Worm (Caenorhabditis elegans) whole organism, L1 larva: ENCODE measurements around the gene W01C8.1.

Source experiments
- C16A3.4 ChIP-seq: fragments of 150-350 bp; optimal IDR thresholded peaks from 2 replicates; lab custom pipeline; 2014; ENCODE audit warnings: missing biosample characterization, missing genetic modification characterization
- Y116A8C.19 ChIP-seq: sonication (generic microtip); optimal IDR thresholded peaks from 2 replicates; lab custom pipeline; 2016; ENCODE audit warnings: missing compliant biosample characterization, missing genetic modification characterization, borderline replicate concordance
- ama-1 ChIP-seq: fragments of 150-350 bp; optimal IDR thresholded peaks from 2 replicates; lab custom pipeline; 2014
- blmp-1 ChIP-seq: fragments of 150-350 bp; optimal IDR thresholded peaks from 2 replicates; lab custom pipeline; 2014; ENCODE audit warnings: missing biosample characterization, missing genetic modification characterization
- ceh-8 ChIP-seq: fragments of 200-800 bp; sonication (Bioruptor generic); optimal IDR thresholded peaks from 2 replicates; lab custom pipeline; 2018; ENCODE audit warnings: mild to moderate bottlenecking, missing genetic modification characterization, moderate library complexity, missing compliant biosample characterization
- ceh-82 ChIP-seq, 3 experiments: fragments of 150-350 bp in 1 of 3; sonication (generic microtip) in 2 of 3; optimal IDR thresholded peaks; 2 replicates each; lab custom pipeline; 2014 to 2017; ENCODE audit warnings: missing biosample characterization in 3 of 3, missing genetic modification characterization in 3 of 3
- ceh-88 ChIP-seq: fragments of 200-800 bp; sonication (Bioruptor generic); IDR thresholded peaks from 2 replicates; pipeline ENCODE4 v1.3.6; 2022; ENCODE audit warnings: missing genetic modification characterization, missing compliant biosample characterization
- dsc-1 ChIP-seq: sonication (generic microtip); optimal IDR thresholded peaks from 2 replicates; lab custom pipeline; 2016; ENCODE audit warnings: mild to moderate bottlenecking, missing genetic modification characterization, missing compliant biosample characterization
- efl-1 ChIP-seq, 4 experiments: fragments of 150-350 bp; optimal IDR thresholded peaks in 3 of 4; peaks in 1 of 4; 1 replicate in 1 of 4; 2 replicates in 3 of 4; lab custom pipeline; 2014; ENCODE audit warnings: missing biosample characterization in 2 of 4, missing genetic modification characterization in 2 of 4, missing genetic modification reagents in 2 of 4
- efl-3 ChIP-seq: fragments of 200-800 bp; sonication (Bioruptor generic); optimal IDR thresholded peaks from 2 replicates; lab custom pipeline; 2018; ENCODE audit warnings: mild to moderate bottlenecking, missing genetic modification characterization, missing compliant biosample characterization
- egl-13 ChIP-seq: sonication (generic microtip); optimal IDR thresholded peaks from 2 replicates; lab custom pipeline; 2016; ENCODE audit warnings: missing genotype, missing genetic modification reagents, missing genetic modification characterization, missing compliant biosample characterization
- egl-27 ChIP-seq, 2 experiments: fragments of 150-350 bp in 1 of 2; sonication (generic microtip); optimal IDR thresholded peaks; 3 replicates each; lab custom pipeline; 2017 to 2018; ENCODE audit warnings: missing biosample characterization in 2 of 2, missing genetic modification characterization in 2 of 2, missing genetic modification reagents in 2 of 2
- elt-3 ChIP-seq, 6 experiments: fragments of 150-350 bp in 1 of 6; sonication (generic microtip); optimal IDR thresholded peaks; 2 replicates each; lab custom pipeline; 2017 to 2018; ENCODE audit warnings: missing biosample characterization in 6 of 6, missing genetic modification characterization in 6 of 6, inconsistent platforms in 1 of 6
- fkh-10 ChIP-seq: sonication (generic microtip); optimal IDR thresholded peaks from 2 replicates; lab custom pipeline; 2017; ENCODE audit warnings: missing biosample characterization, missing genetic modification reagents, missing genetic modification characterization
- fkh-8 ChIP-seq: sonication (generic microtip); optimal IDR thresholded peaks from 2 replicates; lab custom pipeline; 2016; ENCODE audit warnings: mild to moderate bottlenecking, missing genetic modification characterization, missing compliant biosample characterization
- grh-1 ChIP-seq: fragments of 200-800 bp; sonication (Bioruptor generic); IDR thresholded peaks from 2 replicates; pipeline ENCODE4 v1.3.6; 2022; ENCODE audit warnings: missing genetic modification reagents, missing genetic modification characterization, missing compliant biosample characterization
- hlh-4 ChIP-seq: sonication (generic microtip); optimal IDR thresholded peaks from 2 replicates; lab custom pipeline; 2016; ENCODE audit warnings: mild to moderate bottlenecking, missing genetic modification characterization, missing compliant biosample characterization
- isw-1 ChIP-seq: fragments of 200-800 bp; sonication (Bioruptor generic); IDR thresholded peaks from 2 replicates; pipeline ENCODE4 v1.3.6; 2022; ENCODE audit warnings: missing genetic modification characterization, missing compliant biosample characterization
- jun-1 ChIP-seq: fragments of 150-350 bp; optimal IDR thresholded peaks from 2 replicates; lab custom pipeline; 2014; ENCODE audit warnings: missing biosample characterization, missing genetic modification reagents, missing genetic modification characterization
- lin-13 ChIP-seq: fragments of 150-350 bp; optimal IDR thresholded peaks from 2 replicates; lab custom pipeline; 2014; ENCODE audit warnings: missing biosample characterization, missing genetic modification reagents, missing genetic modification characterization
- lin-14 ChIP-seq: fragments of 200-800 bp; sonication (Bioruptor generic); optimal IDR thresholded peaks from 2 replicates; lab custom pipeline; 2018; ENCODE audit warnings: mild to moderate bottlenecking, missing genetic modification characterization, moderate library complexity, missing compliant biosample characterization
- lin-35 ChIP-seq, 2 experiments: fragments of 150-350 bp; optimal IDR thresholded peaks; 2 replicates each; lab custom pipeline; 2014; ENCODE audit warnings: missing biosample characterization in 2 of 2, missing genetic modification characterization in 2 of 2, missing genetic modification reagents in 2 of 2
- lir-3 ChIP-seq: sonication (generic microtip); optimal IDR thresholded peaks from 2 replicates; lab custom pipeline; 2016; ENCODE audit warnings: mild to moderate bottlenecking, missing genetic modification characterization, moderate library complexity, missing compliant biosample characterization; ENCODE audit not compliant: poor library complexity
- lsy-2 ChIP-seq, 2 experiments: fragments of 150-350 bp; optimal IDR thresholded peaks; 2 replicates each; lab custom pipeline; 2014; ENCODE audit warnings: missing biosample characterization in 2 of 2, missing genetic modification characterization in 2 of 2
- mab-9 ChIP-seq: fragments of 200-800 bp; sonication (Bioruptor generic); IDR thresholded peaks from 2 replicates; pipeline ENCODE4 v1.3.6; 2022; ENCODE audit warnings: missing genetic modification reagents, missing genetic modification characterization, missing compliant biosample characterization
- mdl-1 ChIP-seq, 2 experiments: fragments of 150-350 bp; optimal IDR thresholded peaks; 2 replicates each; lab custom pipeline; 2014 to 2017; ENCODE audit warnings: missing biosample characterization in 2 of 2, missing genetic modification characterization in 2 of 2, inconsistent platforms in 1 of 2
- mep-1 ChIP-seq: fragments of 150-350 bp; optimal IDR thresholded peaks from 2 replicates; lab custom pipeline; 2014; ENCODE audit warnings: missing biosample characterization, missing genetic modification characterization
- nhr-19 ChIP-seq: fragments of 200-800 bp; sonication (Bioruptor generic); conservative IDR thresholded peaks from 2 replicates; pipeline ENCODE4 v1.3.6; 2022; ENCODE audit warnings: missing genetic modification characterization, missing compliant biosample characterization
- nhr-20 ChIP-seq: sonication (generic microtip); optimal IDR thresholded peaks from 2 replicates; lab custom pipeline; 2016; ENCODE audit warnings: mild to moderate bottlenecking, missing genetic modification characterization, missing compliant biosample characterization
- nhr-47 ChIP-seq: sonication (generic microtip); optimal IDR thresholded peaks from 2 replicates; lab custom pipeline; 2016; ENCODE audit warnings: mild to moderate bottlenecking, missing genetic modification characterization, moderate library complexity, missing compliant biosample characterization
- nhr-71 ChIP-seq: sonication (generic microtip); optimal IDR thresholded peaks from 2 replicates; lab custom pipeline; 2016; ENCODE audit warnings: mild to moderate bottlenecking, missing genetic modification characterization, moderate library complexity, missing compliant biosample characterization
- nhr-85 ChIP-seq: sonication (generic microtip); peaks from one replicate; lab custom pipeline; 2016; ENCODE audit warnings: missing genetic modification characterization, inconsistent platforms, missing compliant biosample characterization
- pax-3 ChIP-seq: fragments of 200-800 bp; sonication (Bioruptor generic); optimal IDR thresholded peaks from 2 replicates; lab custom pipeline; 2018; ENCODE audit warnings: mild to moderate bottlenecking, missing genetic modification characterization, moderate library complexity, missing compliant biosample characterization
- rnt-1 ChIP-seq: sonication (generic microtip); optimal IDR thresholded peaks from 2 replicates; lab custom pipeline; 2016; ENCODE audit warnings: mild to moderate bottlenecking, missing genetic modification characterization, moderate library complexity, missing compliant biosample characterization
- snu-23 ChIP-seq: sonication (generic microtip); optimal IDR thresholded peaks from 2 replicates; lab custom pipeline; 2016; ENCODE audit warnings: missing genetic modification characterization, missing compliant biosample characterization
- swsn-7 ChIP-seq: sonication (generic microtip); optimal IDR thresholded peaks from 2 replicates; lab custom pipeline; 2016; ENCODE audit warnings: missing genetic modification characterization, missing compliant biosample characterization
- unc-86 ChIP-seq: sonication (generic microtip); optimal IDR thresholded peaks from 2 replicates; lab custom pipeline; 2016; ENCODE audit warnings: missing genetic modification characterization, missing compliant biosample characterization
- xbp-1 ChIP-seq: sonication (generic microtip); optimal IDR thresholded peaks from 2 replicates; lab custom pipeline; 2016; ENCODE audit warnings: missing genetic modification characterization, missing compliant biosample characterization
- ztf-11 ChIP-seq, 2 experiments: sonication (generic microtip); optimal IDR thresholded peaks; 2 replicates each; lab custom pipeline; 2016 to 2017; ENCODE audit warnings: missing genetic modification characterization in 2 of 2, missing biosample characterization in 1 of 2, missing compliant biosample characterization in 1 of 2
- ztf-4 ChIP-seq: fragments of 150-350 bp; optimal IDR thresholded peaks from 2 replicates; lab custom pipeline; 2014; ENCODE audit warnings: missing biosample characterization, missing genetic modification characterization

W01C8.1 gene

ce11 chrX:5680125-5680524 lies 12.1 kb upstream of the W01C8.1 start, which contains the start of gene set-19:
TSS of gene set-19 (minus strand) at chrX:5680225.
- TF ChIP-seq egl-13 (no peak), Y116A8C.19 (tag; lab: Kevin White, UChicago) (no peak), mab-9 (GFP tag; lab: Robert Waterston, UW) (no peak)

- TF ChIP-seq fkh-10 (peak; percentile 57), mep-1 (tag; lab: Kevin White, UChicago) (peak; percentile 80), nhr-19 (GFP tag; lab: Robert Waterston, UW) (peak; percentile 46), ama-1 (no peak), nhr-47 (tag; lab: Kevin White, UChicago) (peak; percentile 58), nhr-85 (tag; lab: Kevin White, UChicago) (peak; percentile 86), egl-27 (tag; optimal IDR thresholded peaks at IDR 0.05; lab: Kevin White, UChicago) (no peak), isw-1 (GFP tag; lab: Robert Waterston, UW) (no peak), ztf-11 (tag; optimal IDR thresholded peaks at IDR 0.05; lab: Kevin White, UChicago) (peak in 1 of 2 experiments; percentile 38), dsc-1 (tag; lab: Kevin White, UChicago) (peak; percentile 29), xbp-1 (tag; lab: Kevin White, UChicago) (peak; percentile 45), lir-3 (tag; lab: Kevin White, UChicago) (no peak), lin-14 (GFP tag; lab: Kevin White, UChicago) (peak; percentile 95), pax-3 (tag; lab: Kevin White, UChicago) (no peak), ztf-4 (tag; lab: Kevin White, UChicago) (peak; percentile 45), egl-13 (peak; percentile 10), ceh-82 (tag; optimal IDR thresholded peaks at IDR 0.05; lab: Kevin White, UChicago) (peak in 2 of 3 experiments; percentile 27 to 45), swsn-7 (peak; percentile 43), C16A3.4 (peak; percentile 26), efl-3 (GFP tag; lab: Kevin White, UChicago) (no peak), jun-1 (peak; percentile 64), ceh-8 (GFP tag; lab: Kevin White, UChicago) (no peak), efl-1 (optimal IDR thresholded peaks at IDR 0.05; lab: Kevin White, UChicago) (peak in 1 of 2 experiments; percentile 17), efl-1 (GFP tag; optimal IDR thresholded peaks at IDR 0.05 in 1 of 2; lab: Kevin White, UChicago) (no peak), fkh-8 (tag; lab: Kevin White, UChicago) (peak; percentile 69), snu-23 (GFP tag; lab: Kevin White, UChicago) (peak; percentile 84), blmp-1 (tag; lab: Kevin White, UChicago) (peak; percentile 69), mdl-1 (tag; optimal IDR thresholded peaks at IDR 0.05; lab: Kevin White, UChicago) (peak in 1 of 2 experiments; percentile 58), unc-86 (tag; lab: Kevin White, UChicago) (peak; percentile 13), rnt-1 (tag; lab: Kevin White, UChicago) (peak; percentile 55), hlh-4 (tag; lab: Kevin White, UChicago) (no peak), nhr-71 (tag; lab: Kevin White, UChicago) (peak; percentile 72), grh-1 (GFP tag; lab: Robert Waterston, UW) (peak; percentile 20; the same call in 1 of the 2 replicates), lin-13 (GFP tag; lab: Kevin White, UChicago) (no peak), lsy-2 (tag; optimal IDR thresholded peaks at IDR 0.05; lab: Kevin White, UChicago) (peak in 1 of 2 experiments; percentile 47), nhr-20 (tag; lab: Kevin White, UChicago) (peak; percentile 62), lin-35 (GFP tag; optimal IDR thresholded peaks at IDR 0.05; lab: Kevin White, UChicago) (peak; percentile 41 to 42), ceh-88 (no peak), elt-3 (tag; optimal IDR thresholded peaks at IDR 0.05; lab: Kevin White, UChicago) (peak in 1 of 6 experiments; percentile 18)
Measured at ce11 chrX:5686065-5686464, 6.1 kb upstream of the W01C8.1 start, which contains the start of gene set-20. TSS of gene set-20 (minus strand) at chrX:5686158.
